Fruit fly (Drosophila melanogaster): ENCODE results near the gene bchs.

DNA sequence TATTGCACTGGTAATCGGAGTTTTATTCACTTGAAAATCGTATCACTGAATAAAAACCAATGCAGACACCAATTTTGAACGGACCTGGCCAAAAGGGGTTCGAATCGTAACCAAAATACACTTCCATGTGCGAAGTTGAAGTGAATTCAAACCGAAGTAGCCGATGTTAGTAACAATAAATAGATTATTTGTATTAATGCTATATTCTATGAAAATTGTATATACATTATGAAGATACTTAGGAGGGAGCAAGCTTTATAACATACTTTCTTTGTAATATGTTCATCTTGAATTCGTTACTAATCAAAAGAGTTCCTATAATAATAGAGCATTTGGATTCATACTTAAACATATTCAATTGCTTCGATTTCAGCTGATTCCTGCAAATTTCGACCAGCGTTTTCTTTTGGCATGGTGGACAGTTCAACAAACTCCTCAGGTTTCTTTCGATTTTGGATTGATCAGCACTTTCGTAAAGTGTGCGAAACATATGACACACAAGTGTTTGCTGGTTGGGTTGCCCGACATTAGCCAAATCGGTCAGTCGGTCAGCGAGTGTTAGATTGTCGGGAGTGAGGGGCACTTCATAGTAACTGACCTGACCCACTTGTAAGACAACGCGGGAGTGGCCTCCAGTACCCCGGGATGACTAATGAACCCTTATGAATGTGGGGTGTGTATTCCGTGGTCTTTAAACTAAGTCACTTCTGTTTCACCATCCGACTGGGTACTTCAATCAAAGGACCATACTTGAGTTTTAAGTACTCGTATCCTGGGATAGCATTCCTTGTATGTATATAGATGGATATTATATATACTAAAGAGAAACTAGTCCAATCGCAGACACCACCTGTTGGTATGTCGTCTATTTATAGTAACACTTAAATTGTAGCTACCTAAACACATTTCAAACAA, 61.0 kb downstream of the bchs start, which contains the start of the genes CG13992 and Ucp4C:
- TF ChIP-seq lmd (GFP tag; IDR thresholded peaks at IDR 0.05) (no peak), ATbp (GFP tag; optimal IDR thresholded peaks at IDR 0.05) (no peak), CG30403 (GFP tag; optimal IDR thresholded peaks at IDR 0.05) (no peak), Chrac-16 (GFP tag; optimal IDR thresholded peaks at IDR 0.05) (no peak), CG16813 (GFP tag; IDR thresholded peaks at IDR 0.05; ENCODE audit: partially characterized antibody) (no peak), CG9876 (GFP tag; optimal IDR thresholded peaks at IDR 0.05) (no peak)
